Worm (Caenorhabditis elegans): ENCODE measurements around the gene bckd-1A.

ce11 chrIII:12918575-12918974 is 53.7 kb downstream of the bckd-1A start, which contains the start of gene Y37D8A.16:
- no peak for TF ChIP-seq jun-1 (tag; optimal IDR thresholded peaks at IDR 0.05)
- no peak for TF ChIP-seq unc-62 (GFP tag; optimal IDR thresholded peaks at IDR 0.05)
- no peak for TF ChIP-seq nhr-12 (tag; optimal IDR thresholded peaks at IDR 0.05)
